Fruit fly (Drosophila melanogaster) whole organism, embryonic: ENCODE results near the gene Plap.

Source experiments
- CG10654 ChIP-seq: fragments of 200-800 bp; sonication (Bioruptor generic); optimal IDR thresholded peaks from 2 replicates; lab custom pipeline; 2016; ENCODE audit warnings: missing biosample characterization, missing genetic modification characterization
- CG11695 ChIP-seq: fragments of 200-800 bp; sonication (Bioruptor generic); IDR thresholded peaks from 3 replicates; pipeline ENCODE4 v1.3.6; 2022; ENCODE audit warnings: missing biosample characterization, missing genetic modification characterization
- CG31224 ChIP-seq: fragments of 200-800 bp; sonication (Bioruptor generic); IDR thresholded peaks from 2 replicates; pipeline ENCODE4 v1.3.6; 2022; ENCODE audit warnings: missing biosample characterization, missing genetic modification characterization
- CG31365 ChIP-seq: fragments of 200-800 bp; sonication (Bioruptor generic); optimal IDR thresholded peaks from 2 replicates; lab custom pipeline; 2018; ENCODE audit warnings: missing biosample characterization, mild to moderate bottlenecking, missing genetic modification characterization
- CG3407 ChIP-seq: fragments of 200-800 bp; sonication (Bioruptor generic); optimal IDR thresholded peaks from 2 replicates; lab custom pipeline; 2018; ENCODE audit warnings: missing biosample characterization, mild to moderate bottlenecking, missing genetic modification characterization
- CG3847 ChIP-seq: fragments of 200-800 bp; sonication (Bioruptor generic); IDR thresholded peaks from 2 replicates; pipeline ENCODE4 v1.3.6; 2022; ENCODE audit warnings: missing biosample characterization, missing genetic modification characterization
- CG42726 ChIP-seq: fragments of 200-800 bp; sonication (Bioruptor generic); IDR thresholded peaks from 2 replicates; pipeline ENCODE4 v1.3.6; 2022; ENCODE audit warnings: missing biosample characterization, missing genetic modification characterization; ENCODE audit not compliant: partially characterized antibody
- CG43689 ChIP-seq: fragments of 200-800 bp; sonication (Bioruptor generic); IDR thresholded peaks from 2 replicates; pipeline ENCODE4 v1.3.6; 2022; ENCODE audit warnings: missing biosample characterization, missing genetic modification characterization
- CG4820 ChIP-seq: fragments of 200-800 bp; sonication (Bioruptor generic); optimal IDR thresholded peaks from 3 replicates; lab custom pipeline; 2016; ENCODE audit warnings: missing biosample characterization, missing genetic modification characterization
- CG5953 ChIP-seq: fragments of 200-800 bp; sonication (Bioruptor generic); IDR thresholded peaks from 2 replicates; pipeline ENCODE4 v1.3.6; 2022; ENCODE audit warnings: missing biosample characterization, missing genetic modification characterization
- CG8388 ChIP-seq: fragments of 200-800 bp; sonication (Bioruptor generic); optimal IDR thresholded peaks from 2 replicates; lab custom pipeline; 2019; ENCODE audit warnings: missing biosample characterization, mild to moderate bottlenecking, missing genetic modification characterization, moderate library complexity
- CTCF ChIP-seq: fragments of 200-800 bp; sonication (Bioruptor generic); optimal IDR thresholded peaks from 2 replicates; lab custom pipeline; 2017; ENCODE audit warnings: missing biosample characterization, mild to moderate bottlenecking, missing genetic modification characterization, moderate library complexity
- CrebB ChIP-seq: fragments of 200-800 bp; sonication (Bioruptor generic); optimal IDR thresholded peaks from 3 replicates; lab custom pipeline; 2018; ENCODE audit warnings: missing biosample characterization, mild to moderate bottlenecking, missing genetic modification characterization
- Deaf1 ChIP-seq: fragments of 200-800 bp; optimal IDR thresholded peaks from 3 replicates; lab custom pipeline; 2019; ENCODE audit warnings: missing biosample characterization, mild to moderate bottlenecking, missing genetic modification characterization, moderate library complexity
- Dp ChIP-seq: fragments of 200-800 bp; sonication (Bioruptor generic); optimal IDR thresholded peaks from 2 replicates; lab custom pipeline; 2018; ENCODE audit warnings: missing biosample characterization, mild to moderate bottlenecking, missing genetic modification characterization, moderate library complexity
- Eip74EF ChIP-seq, 2 experiments: fragments of 200-800 bp in 1 of 2; fragments of >200 bp in 1 of 2; sonication (Bioruptor generic) in 1 of 2; optimal IDR thresholded peaks; 2 replicates each; lab custom pipeline; 2017 to 2019; ENCODE audit warnings: missing biosample characterization in 2 of 2, missing genetic modification characterization in 2 of 2, mild to moderate bottlenecking in 1 of 2, moderate library complexity in 1 of 2
- Ets65A ChIP-seq: fragments of 200-800 bp; sonication (Bioruptor generic); peaks from one replicate; lab custom pipeline; 2016; ENCODE audit warnings: missing biosample characterization, missing genetic modification characterization
- GATAe ChIP-seq: fragments of 200-800 bp; sonication (Bioruptor generic); conservative IDR thresholded peaks from 2 replicates; pipeline ENCODE4 v1.3.6; 2022; ENCODE audit warnings: missing biosample characterization, missing genetic modification characterization
- Hey ChIP-seq: fragments of 200-800 bp; sonication (Bioruptor generic); optimal IDR thresholded peaks from 3 replicates; lab custom pipeline; 2018; ENCODE audit warnings: missing biosample characterization, mild to moderate bottlenecking, missing genetic modification characterization
- Hr51 ChIP-seq, 2 experiments: fragments of 200-800 bp; sonication (Bioruptor generic); optimal IDR thresholded peaks; 2 replicates in 1 of 2; 3 replicates in 1 of 2; lab custom pipeline; 2016 to 2018; ENCODE audit warnings: missing biosample characterization in 2 of 2, missing genetic modification characterization in 2 of 2, mild to moderate bottlenecking in 1 of 2, moderate library complexity in 1 of 2
- Jarid2 ChIP-seq: fragments of 200-800 bp; sonication (Bioruptor generic); optimal IDR thresholded peaks from 3 replicates; lab custom pipeline; 2017; ENCODE audit warnings: mild to moderate bottlenecking, missing biosample characterization, missing genetic modification reagents, missing genetic modification characterization
- MBD-R2 ChIP-seq: fragments of 200-800 bp; sonication (Bioruptor generic); IDR thresholded peaks from 2 replicates; pipeline ENCODE4 v1.3.6; 2022; ENCODE audit warnings: missing biosample characterization, missing genetic modification characterization
- MTF-1 ChIP-seq: fragments of 200-800 bp; sonication (Bioruptor generic); optimal IDR thresholded peaks from 2 replicates; lab custom pipeline; 2018; ENCODE audit warnings: missing biosample characterization, mild to moderate bottlenecking, missing genetic modification characterization, borderline replicate concordance
- Meics ChIP-seq: fragments of 200-800 bp; sonication (Bioruptor generic); optimal IDR thresholded peaks from 2 replicates; lab custom pipeline; 2017; ENCODE audit warnings: missing biosample characterization, mild to moderate bottlenecking, missing genetic modification characterization
- Mrtf ChIP-seq: fragments of 200-800 bp; sonication (Bioruptor generic); IDR thresholded peaks from 3 replicates; pipeline ENCODE4 v1.3.6; 2022; ENCODE audit warnings: missing biosample characterization, missing genetic modification characterization
- NC2β ChIP-seq: fragments of 200-800 bp; sonication (Bioruptor generic); optimal IDR thresholded peaks from 2 replicates; lab custom pipeline; 2016; ENCODE audit warnings: missing biosample characterization, missing genetic modification characterization
- Nf-YC ChIP-seq: fragments of 200-800 bp; optimal IDR thresholded peaks from 3 replicates; lab custom pipeline; 2019; ENCODE audit warnings: missing biosample characterization, mild to moderate bottlenecking, missing genetic modification characterization, moderate library complexity
- Sin3A ChIP-seq: fragments of >200 bp; optimal IDR thresholded peaks from 2 replicates; lab custom pipeline; 2018
- Six4 ChIP-seq: fragments of 200-800 bp; sonication (Bioruptor generic); optimal IDR thresholded peaks from 2 replicates; lab custom pipeline; 2016; ENCODE audit warnings: missing biosample characterization, missing genetic modification characterization
- Xbp1 ChIP-seq: fragments of 200-800 bp; sonication (Bioruptor generic); optimal IDR thresholded peaks from 3 replicates; lab custom pipeline; 2016; ENCODE audit warnings: missing biosample characterization, mild to moderate bottlenecking, missing genetic modification characterization
- Xrp1 ChIP-seq: fragments of 200-800 bp; sonication (Bioruptor generic); IDR thresholded peaks from 2 replicates; pipeline ENCODE4 v1.3.6; 2022; ENCODE audit warnings: missing biosample characterization, missing genetic modification characterization
- amos ChIP-seq: fragments of 200-800 bp; sonication (Bioruptor generic); IDR thresholded peaks from 2 replicates; pipeline ENCODE4 v1.3.6; 2022; ENCODE audit warnings: missing biosample characterization, missing genetic modification characterization; ENCODE audit not compliant: partially characterized antibody
- az2 ChIP-seq: fragments of 200-800 bp; sonication (Bioruptor generic); optimal IDR thresholded peaks from 3 replicates; lab custom pipeline; 2016; ENCODE audit warnings: missing biosample characterization, missing genetic modification characterization
- cas ChIP-seq: fragments of 200-800 bp; sonication (Bioruptor generic); IDR thresholded peaks from 2 replicates; pipeline ENCODE4 v1.3.6; 2022; ENCODE audit warnings: missing biosample characterization, missing genetic modification characterization
- caup ChIP-seq: fragments of 200-800 bp; sonication (Bioruptor generic); optimal IDR thresholded peaks from 3 replicates; lab custom pipeline; 2017; ENCODE audit warnings: missing biosample characterization, mild to moderate bottlenecking, missing genetic modification characterization, moderate library complexity; ENCODE audit not compliant: severe bottlenecking
- corto ChIP-seq: fragments of 200-800 bp; sonication (Bioruptor generic); optimal IDR thresholded peaks from 2 replicates; lab custom pipeline; 2016; ENCODE audit warnings: missing biosample characterization, mild to moderate bottlenecking, missing genetic modification characterization, moderate library complexity
- dati ChIP-seq: fragments of 200-800 bp; sonication (Bioruptor generic); IDR thresholded peaks from 2 replicates; pipeline ENCODE4 v1.3.6; 2022; ENCODE audit warnings: missing biosample characterization, missing genetic modification characterization
- gce ChIP-seq: fragments of 200-800 bp; sonication (Bioruptor generic); IDR thresholded peaks from 3 replicates; pipeline ENCODE4 v1.3.6; 2022; ENCODE audit warnings: missing biosample characterization, missing genetic modification characterization
- hth ChIP-seq: fragments of >200 bp; optimal IDR thresholded peaks from 2 replicates; lab custom pipeline; 2017; ENCODE audit warnings: inconsistent platforms
- klu ChIP-seq: fragments of 200-800 bp; sonication (Bioruptor generic); IDR thresholded peaks from 2 replicates; pipeline ENCODE4 v1.3.6; 2022; ENCODE audit warnings: missing biosample characterization, missing genetic modification characterization
- maf-S ChIP-seq: fragments of 200-800 bp; sonication (Bioruptor generic); optimal IDR thresholded peaks from 2 replicates; lab custom pipeline; 2016; ENCODE audit warnings: missing biosample characterization, missing genetic modification characterization
- onecut ChIP-seq: fragments of 200-800 bp; sonication (Bioruptor generic); IDR thresholded peaks from 2 replicates; pipeline ENCODE4 v1.3.6; 2022; ENCODE audit warnings: missing biosample characterization, missing genetic modification characterization
- pros ChIP-seq: fragments of 200-800 bp; sonication (Bioruptor generic); optimal IDR thresholded peaks from 3 replicates; lab custom pipeline; 2019; ENCODE audit warnings: missing biosample characterization, mild to moderate bottlenecking, missing genetic modification characterization, moderate library complexity
- slbo ChIP-seq: fragments of 200-800 bp; sonication (Bioruptor generic); IDR thresholded peaks from 2 replicates; pipeline ENCODE4 v1.3.6; 2022; ENCODE audit warnings: missing biosample characterization, missing genetic modification characterization
- slou ChIP-seq: fragments of 200-800 bp; sonication (Bioruptor generic); optimal IDR thresholded peaks from 3 replicates; lab custom pipeline; 2016; ENCODE audit warnings: missing biosample characterization, missing genetic modification characterization
- sob ChIP-seq: fragments of 200-800 bp; sonication (Bioruptor generic); IDR thresholded peaks from 2 replicates; pipeline ENCODE4 v1.3.6; 2022; ENCODE audit warnings: missing biosample characterization, missing genetic modification characterization
- tap ChIP-seq: fragments of 200-800 bp; optimal IDR thresholded peaks from 3 replicates; lab custom pipeline; 2019; ENCODE audit warnings: missing biosample characterization, mild to moderate bottlenecking, missing genetic modification characterization, moderate library complexity
- tll ChIP-seq, 2 experiments: fragments of 200-800 bp in 1 of 2; fragments of >200 bp in 1 of 2; sonication (Bioruptor generic) in 1 of 2; optimal IDR thresholded peaks; 2 replicates each; lab custom pipeline; 2017 to 2019; ENCODE audit warnings: missing biosample characterization in 2 of 2, missing genetic modification characterization in 2 of 2, mild to moderate bottlenecking in 1 of 2, moderate library complexity in 1 of 2
- toy ChIP-seq: fragments of 200-800 bp; sonication (Bioruptor generic); IDR thresholded peaks from 2 replicates; pipeline ENCODE4 v1.3.6; 2022; ENCODE audit warnings: missing biosample characterization, missing genetic modification characterization
- unc-4 ChIP-seq: fragments of 200-800 bp; sonication (Bioruptor generic); IDR thresholded peaks from 2 replicates; pipeline ENCODE4 v1.3.6; 2022; ENCODE audit warnings: missing biosample characterization, missing genetic modification characterization; ENCODE audit not compliant: partially characterized antibody
- vvl ChIP-seq: fragments of 200-800 bp; sonication (Bioruptor generic); IDR thresholded peaks from 2 replicates; pipeline ENCODE4 v1.3.6; 2022; ENCODE audit warnings: missing biosample characterization, missing genetic modification characterization

Gene Plap

dm6 chr2L:1142730-1143281, 27.4 kb downstream of the Plap start, which contains the start of gene MFS3 (continued):
- TF ChIP-seq Sin3A (no peak), unc-4 (GFP tag; lab: Robert Waterston, UW) (no peak), CG3847 (no peak), toy (GFP tag; lab: Robert Waterston, UW) (peak; percentile 41; the same call in 1 of the 2 replicates), onecut (peak; percentile 44), CG42726 (GFP tag; lab: Robert Waterston, UW) (0 out of 2 replicates have a peak, but pooled peaks have one; percentile 3), dati (GFP tag; lab: Robert Waterston, UW) (no peak), CG5953 (GFP tag; lab: Robert Waterston, UW) (no peak), Jarid2 (GFP tag; lab: Kevin White, UChicago) (peak; percentile 66), az2 (GFP tag; lab: Kevin White, UChicago) (no peak), CG11695 (no peak), gce (0 out of 3 replicates have a peak, but pooled peaks have one; percentile 32), cas (GFP tag; lab: Robert Waterston, UW) (0 out of 2 replicates have a peak, but pooled peaks have one; percentile 9), MTF-1 (GFP tag; lab: Kevin White, UChicago) (peak; percentile 51), Eip74EF (GFP tag; optimal IDR thresholded peaks at IDR 0.05; lab: Kevin White, UChicago) (peak in 1 of 2 experiments; percentile 23), MBD-R2 (no peak), sob (GFP tag; lab: Robert Waterston, UW) (0 out of 2 replicates have a peak, but pooled peaks have one; percentile 26), pros (peak; percentile 79), Mrtf (GFP tag; lab: Robert Waterston, UW) (no peak), maf-S (GFP tag; lab: Kevin White, UChicago) (no peak), klu (GFP tag; lab: Robert Waterston, UW) (no peak), Dp (GFP tag; lab: Kevin White, UChicago) (peak; percentile 60), slbo (GFP tag; lab: Robert Waterston, UW) (peak; percentile 25; the same call in 1 of the 2 replicates), Six4 (GFP tag; lab: Kevin White, UChicago) (no peak), caup (GFP tag; lab: Kevin White, UChicago) (peak; percentile 7), CG3407 (GFP tag; lab: Kevin White, UChicago) (no peak), Deaf1 (tag; lab: Kevin White, UChicago) (peak; percentile 98), Xbp1 (peak; percentile 12), CTCF (peak; percentile 82), CG8388 (no peak), GATAe (GFP tag; lab: Robert Waterston, UW) (no peak), vvl (GFP tag; lab: Robert Waterston, UW) (peak; percentile 61; the same call in 1 of the 2 replicates), Nf-YC (tag; lab: Kevin White, UChicago) (peak; percentile 7), Meics (GFP tag; lab: Kevin White, UChicago) (peak; percentile 13), NC2β (GFP tag; lab: Kevin White, UChicago) (peak; percentile 19), corto (GFP tag; lab: Kevin White, UChicago) (no peak), amos (GFP tag; lab: Robert Waterston, UW) (0 out of 2 replicates have a peak, but pooled peaks have one; percentile 11), slou (GFP tag; lab: Kevin White, UChicago) (no peak), Xrp1 (GFP tag; lab: Robert Waterston, UW) (peak; percentile 15; the same call in 1 of the 2 replicates), CG10654 (no peak), hth (lab: Kevin White, UChicago) (no peak), CrebB (tag; lab: Kevin White, UChicago) (peak; percentile 33), CG31224 (GFP tag; lab: Robert Waterston, UW) (no peak), CG31365 (no peak), Ets65A (no peak), tap (tag; lab: Kevin White, UChicago) (peak; percentile 11), Hey (tag; lab: Kevin White, UChicago) (peak; percentile 13), tll (GFP tag; optimal IDR thresholded peaks at IDR 0.05; lab: Kevin White, UChicago) (peak in 1 of 2 experiments; percentile 33), CG4820 (GFP tag; lab: Kevin White, UChicago) (no peak), Hr51 (GFP tag; optimal IDR thresholded peaks at IDR 0.05; lab: Kevin White, UChicago) (peak in 1 of 2 experiments; percentile 21), CG43689 (no peak)
